Worm (Caenorhabditis elegans) whole organism, L3 larva: ENCODE data around the gene abu-5.

Experiments
- R02D3.7 ChIP-seq: fragments of 150-350 bp; optimal IDR thresholded peaks from 2 replicates; lab custom pipeline; 2014; ENCODE audit warnings: missing biosample characterization, missing genetic modification characterization
- ZK546.5 ChIP-seq: sonication (generic microtip); optimal IDR thresholded peaks from 2 replicates; lab custom pipeline; 2017; ENCODE audit warnings: missing biosample characterization, missing genetic modification characterization
- aly-2 ChIP-seq: fragments of 150-350 bp; optimal IDR thresholded peaks from 2 replicates; lab custom pipeline; 2014; ENCODE audit warnings: missing biosample characterization, missing genetic modification characterization
- ama-1 ChIP-seq: fragments of 150-350 bp; optimal IDR thresholded peaks from 2 replicates; lab custom pipeline; 2018
- ceh-16 ChIP-seq: sonication (generic microtip); optimal IDR thresholded peaks from 2 replicates; lab custom pipeline; 2017; ENCODE audit warnings: missing biosample characterization, missing genetic modification characterization
- ceh-28 ChIP-seq: fragments of 150-350 bp; optimal IDR thresholded peaks from 2 replicates; lab custom pipeline; 2014; ENCODE audit warnings: missing biosample characterization, missing genetic modification reagents, missing genetic modification characterization
- ceh-82 ChIP-seq: fragments of 150-350 bp; optimal IDR thresholded peaks from 2 replicates; lab custom pipeline; 2014; ENCODE audit warnings: missing biosample characterization, missing genetic modification characterization
- ceh-9 ChIP-seq: sonication (generic microtip); optimal IDR thresholded peaks from 2 replicates; lab custom pipeline; 2018; ENCODE audit warnings: missing biosample characterization, missing genetic modification characterization
- daf-12 ChIP-seq: fragments of 150-350 bp; optimal IDR thresholded peaks from 2 replicates; lab custom pipeline; 2014; ENCODE audit warnings: missing biosample characterization, missing genetic modification reagents, missing genetic modification characterization
- egl-27 ChIP-seq: sonication (generic microtip); optimal IDR thresholded peaks from 4 replicates; lab custom pipeline; 2017; ENCODE audit warnings: missing biosample characterization, missing genetic modification reagents, missing genetic modification characterization
- egl-5 ChIP-seq: fragments of 150-350 bp; optimal IDR thresholded peaks from 2 replicates; lab custom pipeline; 2017; ENCODE audit warnings: missing biosample characterization, missing genetic modification reagents, missing genetic modification characterization, inconsistent platforms
- elt-1 ChIP-seq: fragments of 150-350 bp; optimal IDR thresholded peaks from 2 replicates; lab custom pipeline; 2014; ENCODE audit warnings: missing biosample characterization, missing genetic modification characterization
- elt-2 ChIP-seq: sonication (generic microtip); optimal IDR thresholded peaks from 2 replicates; lab custom pipeline; 2016; ENCODE audit warnings: missing genetic modification reagents, mild to moderate bottlenecking, missing genetic modification characterization, missing compliant biosample characterization
- elt-3 ChIP-seq, 3 experiments: fragments of 150-350 bp in 1 of 3; sonication (generic microtip) in 2 of 3; optimal IDR thresholded peaks; 2 replicates in 2 of 3; 4 replicates in 1 of 3; lab custom pipeline; 2014 to 2017; ENCODE audit warnings: missing biosample characterization in 3 of 3, missing genetic modification characterization in 3 of 3
- eor-1 ChIP-seq, 2 experiments: fragments of 150-350 bp; optimal IDR thresholded peaks; 2 replicates each; lab custom pipeline; 2014 to 2018; ENCODE audit warnings: missing biosample characterization in 2 of 2, missing genetic modification characterization in 2 of 2
- fkh-10 ChIP-seq: sonication (generic microtip); optimal IDR thresholded peaks from 2 replicates; lab custom pipeline; 2017; ENCODE audit warnings: missing biosample characterization, missing genetic modification reagents, missing genetic modification characterization
- fkh-2 ChIP-seq: fragments of 150-350 bp; optimal IDR thresholded peaks from 2 replicates; lab custom pipeline; 2014; ENCODE audit warnings: missing biosample characterization, missing genetic modification reagents, missing genetic modification characterization
- fos-1 ChIP-seq: fragments of 150-350 bp; optimal IDR thresholded peaks from 2 replicates; lab custom pipeline; 2014; ENCODE audit warnings: missing biosample characterization, missing genetic modification characterization
- hmg-11 ChIP-seq: sonication (generic microtip); optimal IDR thresholded peaks from 2 replicates; lab custom pipeline; 2016; ENCODE audit warnings: missing genetic modification characterization, missing compliant biosample characterization
- jun-1 ChIP-seq: fragments of 150-350 bp; optimal IDR thresholded peaks from 2 replicates; lab custom pipeline; 2014; ENCODE audit warnings: missing biosample characterization, missing genetic modification reagents, missing genetic modification characterization
- lin-15B ChIP-seq: fragments of 150-350 bp; optimal IDR thresholded peaks from 2 replicates; lab custom pipeline; 2014; ENCODE audit warnings: missing biosample characterization, missing genetic modification characterization
- lin-39 ChIP-seq: fragments of 150-350 bp; optimal IDR thresholded peaks from 2 replicates; lab custom pipeline; 2018; ENCODE audit warnings: missing biosample characterization, missing genetic modification reagents, missing genetic modification characterization
- lsy-12 ChIP-seq: sonication (generic microtip); optimal IDR thresholded peaks from 2 replicates; lab custom pipeline; 2016; ENCODE audit warnings: mild to moderate bottlenecking, missing genetic modification characterization, missing compliant biosample characterization
- mdl-1 ChIP-seq: fragments of 150-350 bp; optimal IDR thresholded peaks from 2 replicates; lab custom pipeline; 2014; ENCODE audit warnings: missing biosample characterization, missing genetic modification characterization
- mml-1 ChIP-seq: fragments of 150-350 bp; sonication (generic microtip); optimal IDR thresholded peaks from 3 replicates; lab custom pipeline; 2014; ENCODE audit warnings: missing biosample characterization, missing genetic modification characterization
- nfya-1 ChIP-seq: sonication (generic microtip); optimal IDR thresholded peaks from 2 replicates; lab custom pipeline; 2017; ENCODE audit warnings: missing genetic modification characterization, mild to moderate bottlenecking, missing compliant biosample characterization, antibody characterized with exemption, moderate library complexity; ENCODE audit not compliant: insufficient read depth
- nhr-11 ChIP-seq: fragments of 150-350 bp; optimal IDR thresholded peaks from 2 replicates; lab custom pipeline; 2014; ENCODE audit warnings: missing biosample characterization, missing genetic modification characterization
- nhr-12 ChIP-seq: fragments of 150-350 bp; optimal IDR thresholded peaks from 2 replicates; lab custom pipeline; 2014; ENCODE audit warnings: missing biosample characterization, missing genetic modification characterization
- nhr-23 ChIP-seq: fragments of 150-350 bp; optimal IDR thresholded peaks from 2 replicates; lab custom pipeline; 2014; ENCODE audit warnings: missing biosample characterization, missing genetic modification reagents, missing genetic modification characterization
- nhr-237 ChIP-seq: fragments of 150-350 bp; optimal IDR thresholded peaks from 2 replicates; lab custom pipeline; 2014; ENCODE audit warnings: missing biosample characterization, missing genetic modification characterization
- nhr-25 ChIP-seq: sonication (generic microtip); optimal IDR thresholded peaks from 2 replicates; lab custom pipeline; 2017; ENCODE audit warnings: missing biosample characterization, missing genetic modification characterization
- nhr-28 ChIP-seq: fragments of 150-350 bp; optimal IDR thresholded peaks from 2 replicates; lab custom pipeline; 2014; ENCODE audit warnings: missing biosample characterization, missing genetic modification characterization
- nhr-43 ChIP-seq: sonication (generic microtip); optimal IDR thresholded peaks from 2 replicates; lab custom pipeline; 2016; ENCODE audit warnings: mild to moderate bottlenecking, missing genetic modification characterization, missing compliant biosample characterization; ENCODE audit not compliant: poor library complexity, severe bottlenecking
- nhr-67 ChIP-seq: fragments of 150-350 bp; optimal IDR thresholded peaks from 2 replicates; lab custom pipeline; 2014; ENCODE audit warnings: missing biosample characterization, missing genetic modification characterization
- nhr-76 ChIP-seq: fragments of 150-350 bp; sonication (generic microtip); optimal IDR thresholded peaks from 5 replicates; lab custom pipeline; 2014; ENCODE audit warnings: missing biosample characterization, missing genetic modification characterization
- nhr-77 ChIP-seq: fragments of 150-350 bp; optimal IDR thresholded peaks from 2 replicates; lab custom pipeline; 2014; ENCODE audit warnings: missing biosample characterization, missing genetic modification characterization
- pha-4 ChIP-seq: fragments of 150-350 bp; optimal IDR thresholded peaks from 2 replicates; lab custom pipeline; 2014; ENCODE audit warnings: missing biosample characterization, missing genetic modification reagents, missing genetic modification characterization
- pqm-1 ChIP-seq: fragments of 150-350 bp; optimal IDR thresholded peaks from 2 replicates; lab custom pipeline; 2017; ENCODE audit warnings: missing biosample characterization, missing genetic modification characterization, inconsistent platforms
- sea-2 ChIP-seq: fragments of 150-350 bp; sonication (generic microtip); optimal IDR thresholded peaks from 4 replicates; lab custom pipeline; 2014; ENCODE audit warnings: missing biosample characterization, missing genetic modification reagents, missing genetic modification characterization
- skn-1 ChIP-seq: fragments of 150-350 bp; optimal IDR thresholded peaks from 2 replicates; lab custom pipeline; 2014; ENCODE audit warnings: missing biosample characterization, missing genetic modification characterization
- snpc-4 ChIP-seq: fragments of 150-350 bp; optimal IDR thresholded peaks from 2 replicates; lab custom pipeline; 2014; ENCODE audit warnings: missing biosample characterization, missing genetic modification characterization
- tbx-2 ChIP-seq: sonication (generic microtip); optimal IDR thresholded peaks from 2 replicates; lab custom pipeline; 2016; ENCODE audit warnings: mild to moderate bottlenecking, missing genetic modification characterization, missing compliant biosample characterization
- unc-39 ChIP-seq: sonication (generic microtip); optimal IDR thresholded peaks from 4 replicates; lab custom pipeline; 2017; ENCODE audit warnings: missing biosample characterization, missing genetic modification characterization
- unc-62 ChIP-seq: fragments of 150-350 bp; sonication (generic microtip); optimal IDR thresholded peaks from 4 replicates; lab custom pipeline; 2014; ENCODE audit warnings: missing biosample characterization, missing genetic modification reagents, missing genetic modification characterization
- zag-1 ChIP-seq: fragments of 150-350 bp; optimal IDR thresholded peaks from 2 replicates; lab custom pipeline; 2014; ENCODE audit warnings: missing biosample characterization, missing genetic modification characterization
- ztf-11 ChIP-seq: fragments of 150-350 bp; optimal IDR thresholded peaks from 2 replicates; lab custom pipeline; 2014; ENCODE audit warnings: missing biosample characterization, missing genetic modification characterization
- ztf-4 ChIP-seq: fragments of 150-350 bp; optimal IDR thresholded peaks from 2 replicates; lab custom pipeline; 2014; ENCODE audit warnings: missing biosample characterization, missing genetic modification characterization

Gene abu-5

ce11 chrIV:15571652-15572051, 18.8 kb upstream of the abu-5 start:
- TF ChIP-seq ceh-16 = no peak
- no peak for TF ChIP-seq hmg-11 (tag; lab: Kevin White, UChicago)
- TF ChIP-seq ceh-82 (tag; lab: Kevin White, UChicago) = no peak
- TF ChIP-seq egl-27 = no peak
- TF ChIP-seq tbx-2 (tag; lab: Kevin White, UChicago) = no peak
- no peak for TF ChIP-seq daf-12 (tag; lab: Kevin White, UChicago)
- no peak for TF ChIP-seq fkh-10 (GFP tag; lab: Kevin White, UChicago)
- TF ChIP-seq egl-5 = no peak
- no peak for TF ChIP-seq nfya-1 (tag; lab: Kevin White, UChicago)
- TF ChIP-seq ZK546.5 (tag; lab: Kevin White, UChicago) = no peak
- no peak for TF ChIP-seq eor-1 (tag; optimal IDR thresholded peaks at IDR 0.05; lab: Kevin White, UChicago)
- no peak for TF ChIP-seq elt-1
- no peak for TF ChIP-seq nhr-237 (tag; lab: Kevin White, UChicago)
- TF ChIP-seq snpc-4 (tag; lab: Kevin White, UChicago) = no peak
- TF ChIP-seq pha-4 (tag; lab: Kevin White, UChicago) = no peak
- no peak for TF ChIP-seq zag-1 (tag; lab: Kevin White, UChicago)

DNA sequence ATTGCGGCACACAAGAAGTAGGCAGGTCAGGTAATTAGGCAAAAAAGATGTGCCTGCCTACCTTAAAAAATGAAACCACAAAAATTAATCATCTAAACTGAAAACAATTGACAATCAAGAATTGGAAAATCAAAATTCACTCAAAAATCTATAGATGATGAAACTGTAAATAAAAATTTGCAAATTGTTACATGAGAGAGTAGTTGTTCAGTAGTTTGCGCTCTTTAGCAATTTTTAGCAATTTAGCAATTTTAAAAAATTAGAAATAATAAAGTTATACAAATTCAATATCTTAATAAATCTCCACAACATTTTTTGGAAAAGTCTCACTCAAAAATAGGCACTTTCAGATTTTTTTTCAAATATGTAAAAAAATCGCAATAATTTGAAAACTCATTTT, 18.4 kb upstream of the abu-5 start:
- no peak for TF ChIP-seq ceh-82 (tag; lab: Kevin White, UChicago)
- no peak for TF ChIP-seq ceh-9 (tag; lab: Kevin White, UChicago)
- TF ChIP-seq aly-2 (tag; lab: Kevin White, UChicago) = no peak
- TF ChIP-seq ZK546.5 (tag; lab: Kevin White, UChicago) = no peak
- no peak for TF ChIP-seq pha-4 (tag; lab: Kevin White, UChicago)

DNA sequence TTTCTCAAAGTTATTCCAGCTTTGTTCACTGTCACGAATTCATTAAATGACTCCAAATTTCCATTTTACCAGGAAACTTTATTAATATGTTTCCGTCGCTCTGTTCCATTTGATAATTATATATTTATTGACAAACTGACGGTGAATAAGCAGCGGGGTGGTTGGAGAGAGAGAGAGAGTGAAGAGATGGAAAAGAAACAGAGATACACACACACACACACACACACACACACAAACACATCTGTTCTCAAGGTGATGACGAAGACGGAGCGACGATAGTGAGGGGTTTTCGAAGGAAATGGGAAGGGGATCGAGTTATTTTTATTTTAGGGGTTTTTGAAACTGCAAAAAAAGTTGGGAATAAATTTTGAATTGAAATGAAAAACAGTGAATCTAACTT, 16.6 kb upstream of the abu-5 start:
- TF ChIP-seq elt-2 (tag; lab: Kevin White, UChicago) (no peak), lin-39 (tag; lab: Kevin White, UChicago) (no peak), ZK546.5 (tag; lab: Kevin White, UChicago) (no peak), ztf-4 (no peak), daf-12 (tag; lab: Kevin White, UChicago) (no peak), nhr-23 (no peak), fos-1 (no peak), pha-4 (tag; lab: Kevin White, UChicago) (peak; percentile 81), jun-1 (tag; lab: Kevin White, UChicago) (peak; percentile 11), lsy-12 (tag; lab: Kevin White, UChicago) (no peak), mml-1 (no peak), hmg-11 (tag; lab: Kevin White, UChicago) (peak; percentile 64), elt-3 (tag; optimal IDR thresholded peaks at IDR 0.05; lab: Kevin White, UChicago) (no peak), ceh-9 (tag; lab: Kevin White, UChicago) (no peak), ceh-16 (no peak), fkh-10 (GFP tag; lab: Kevin White, UChicago) (no peak), fkh-2 (tag; lab: Kevin White, UChicago) (no peak), elt-1 (no peak), ceh-82 (tag; lab: Kevin White, UChicago) (no peak), nhr-12 (tag; lab: Kevin White, UChicago) (no peak), mdl-1 (tag; lab: Kevin White, UChicago) (no peak), aly-2 (tag; lab: Kevin White, UChicago) (no peak), skn-1 (tag; lab: Kevin White, UChicago) (no peak), zag-1 (tag; lab: Kevin White, UChicago) (no peak), nhr-28 (tag; lab: Kevin White, UChicago) (no peak), pqm-1 (tag; lab: Kevin White, UChicago) (peak; percentile 30), nfya-1 (tag; lab: Kevin White, UChicago) (peak; percentile 70), nhr-43 (tag; lab: Kevin White, UChicago) (no peak), nhr-25 (peak; percentile 11), snpc-4 (tag; lab: Kevin White, UChicago) (no peak), nhr-11 (tag; lab: Kevin White, UChicago) (no peak), eor-1 (tag; optimal IDR thresholded peaks at IDR 0.05; lab: Kevin White, UChicago) (no peak), unc-62 (GFP tag; lab: Kevin White, UChicago) (no peak), tbx-2 (tag; lab: Kevin White, UChicago) (no peak), ama-1 (lab: Kevin White, UChicago) (no peak), R02D3.7 (tag; lab: Kevin White, UChicago) (no peak), egl-5 (no peak), nhr-77 (tag; lab: Kevin White, UChicago) (no peak), unc-39 (tag; lab: Kevin White, UChicago) (no peak), ceh-28 (no peak), nhr-76 (tag; lab: Kevin White, UChicago) (no peak), sea-2 (GFP tag; lab: Kevin White, UChicago) (no peak), lin-15B (tag; lab: Kevin White, UChicago) (no peak), nhr-67 (tag; lab: Kevin White, UChicago) (no peak), nhr-237 (tag; lab: Kevin White, UChicago) (no peak), egl-27 (no peak), ztf-11 (no peak)
